Worm (Caenorhabditis elegans) whole organism, L2 larva: Measurements from ENCODE around the gene coq-8.

Experiments used
- aly-2 ChIP-seq: fragments of 150-350 bp; optimal IDR thresholded peaks from 2 replicates; lab custom pipeline; 2014; ENCODE audit warnings: missing biosample characterization, missing genetic modification characterization
- ceh-82 ChIP-seq: fragments of 150-350 bp; optimal IDR thresholded peaks from 2 replicates; lab custom pipeline; 2014; ENCODE audit warnings: missing biosample characterization, missing genetic modification characterization
- lin-11 ChIP-seq: fragments of 150-350 bp; sonication (generic microtip); optimal IDR thresholded peaks from 2 replicates; lab custom pipeline; 2014; ENCODE audit warnings: missing biosample characterization, missing genetic modification characterization, inconsistent platforms, mixed read lengths
- lin-39 ChIP-seq: fragments of 150-350 bp; optimal IDR thresholded peaks from 2 replicates; lab custom pipeline; 2014; ENCODE audit warnings: missing biosample characterization, missing genetic modification reagents, missing genetic modification characterization
- mab-5 ChIP-seq: fragments of 150-350 bp; optimal IDR thresholded peaks from 2 replicates; lab custom pipeline; 2014; ENCODE audit warnings: missing biosample characterization, missing genetic modification characterization
- mdl-1 ChIP-seq, 2 experiments: fragments of 150-350 bp in 1 of 2; sonication (generic microtip) in 1 of 2; optimal IDR thresholded peaks; 2 replicates each; lab custom pipeline; 2017; ENCODE audit warnings: missing biosample characterization in 2 of 2, missing genetic modification characterization in 2 of 2
- nhr-129 ChIP-seq: fragments of 150-350 bp; optimal IDR thresholded peaks from 2 replicates; lab custom pipeline; 2014; ENCODE audit warnings: missing biosample characterization, missing genetic modification characterization
- skn-1 ChIP-seq: sonication (generic microtip); optimal IDR thresholded peaks from 2 replicates; lab custom pipeline; 2017; ENCODE audit warnings: missing biosample characterization, missing genetic modification characterization
- sma-9 ChIP-seq, 2 experiments: fragments of 150-350 bp in 1 of 2; sonication (generic microtip) in 1 of 2; optimal IDR thresholded peaks; 2 replicates each; lab custom pipeline; 2014 to 2016; ENCODE audit warnings: missing genetic modification characterization in 2 of 2, mild to moderate bottlenecking in 1 of 2, missing biosample characterization in 1 of 2, missing compliant biosample characterization in 1 of 2, missing genetic modification reagents in 1 of 2, moderate library complexity in 1 of 2
- zag-1 ChIP-seq: fragments of 150-350 bp; optimal IDR thresholded peaks from 2 replicates; lab custom pipeline; 2014; ENCODE audit warnings: missing biosample characterization, missing genetic modification characterization
- ztf-1 ChIP-seq: fragments of 200-800 bp; sonication (Bioruptor generic); conservative IDR thresholded peaks from 2 replicates; pipeline ENCODE4 v1.3.6; 2022; ENCODE audit warnings: missing genetic modification characterization, missing compliant biosample characterization
- ztf-4 ChIP-seq: fragments of 150-350 bp; optimal IDR thresholded peaks from 2 replicates; lab custom pipeline; 2014; ENCODE audit warnings: missing biosample characterization, missing genetic modification characterization

- TF ChIP-seq ztf-4 (tag; lab: Kevin White, UChicago) (no peak), mab-5 (tag; lab: Kevin White, UChicago) (no peak), ceh-82 (tag; lab: Kevin White, UChicago) (no peak), aly-2 (no peak), sma-9 (GFP tag; optimal IDR thresholded peaks at IDR 0.05; lab: Kevin White, UChicago) (no peak), sma-9 (tag; optimal IDR thresholded peaks at IDR 0.05; lab: Kevin White, UChicago) (no peak), skn-1 (tag; lab: Kevin White, UChicago) (no peak), lin-39 (no peak), lin-11 (tag; lab: Kevin White, UChicago) (no peak), zag-1 (tag; lab: Kevin White, UChicago) (no peak), nhr-129 (tag; lab: Kevin White, UChicago) (no peak), mdl-1 (tag; optimal IDR thresholded peaks at IDR 0.05; lab: Kevin White, UChicago) (no peak), ztf-1 (no peak)
These were observed 10.2 kb downstream of the coq-8 start for ce11 chrIII:4873395-4873794.
